Worm (Caenorhabditis elegans): ENCODE results near the gene T26C11.4.

Gene T26C11.4

ce11 chrX:1847685-1848084 is 2.3 kb upstream of the T26C11.4 start:
- no peak for TF ChIP-seq nhr-21 (tag; optimal IDR thresholded peaks at IDR 0.05)
- no peak for TF ChIP-seq lin-39 (tag; optimal IDR thresholded peaks at IDR 0.05)
- TF ChIP-seq sma-9 (GFP tag; optimal IDR thresholded peaks at IDR 0.05), result no peak
- TF ChIP-seq sma-9 (tag; optimal IDR thresholded peaks at IDR 0.05), result no peak
- TF ChIP-seq mdl-1 (tag; optimal IDR thresholded peaks at IDR 0.05), result no peak
- no peak for TF ChIP-seq sma-3 (GFP tag; optimal IDR thresholded peaks at IDR 0.05)
- no peak for TF ChIP-seq snpc-4 (tag; optimal IDR thresholded peaks at IDR 0.05)
- TF ChIP-seq nhr-23 (tag; optimal IDR thresholded peaks at IDR 0.05), result no peak
- TF ChIP-seq F13H6.1 (tag; optimal IDR thresholded peaks at IDR 0.05), result no peak
- no peak for TF ChIP-seq nhr-129 (tag; optimal IDR thresholded peaks at IDR 0.05)
- no peak for TF ChIP-seq nhr-6 (tag; optimal IDR thresholded peaks at IDR 0.05)
- TF ChIP-seq fos-1 (tag; optimal IDR thresholded peaks at IDR 0.05), result no peak
- TF ChIP-seq unc-39 (tag; optimal IDR thresholded peaks at IDR 0.05), result no peak
- no peak for TF ChIP-seq peb-1 (tag; optimal IDR thresholded peaks at IDR 0.05)
- no peak for TF ChIP-seq nhr-12 (tag; optimal IDR thresholded peaks at IDR 0.05)
- TF ChIP-seq lin-11 (tag; optimal IDR thresholded peaks at IDR 0.05), result no peak
- TF ChIP-seq nhr-10 (tag; optimal IDR thresholded peaks at IDR 0.05), result no peak

- TF ChIP-seq fos-1 (tag; optimal IDR thresholded peaks at IDR 0.05) (no peak), unc-55 (GFP tag; optimal IDR thresholded peaks at IDR 0.05) (peak; percentile 35), sma-3 (GFP tag; optimal IDR thresholded peaks at IDR 0.05) (peak; percentile 17), lsy-2 (tag; optimal IDR thresholded peaks at IDR 0.05) (peak in 1 of 2 experiments; percentile 44), Y55F3AM.14 (GFP tag; optimal IDR thresholded peaks at IDR 0.05) (peak; percentile 46), ztf-4 (tag; optimal IDR thresholded peaks at IDR 0.05) (no peak), F13H6.1 (tag; optimal IDR thresholded peaks at IDR 0.05) (peak; percentile 8), nhr-77 (tag; optimal IDR thresholded peaks at IDR 0.05) (no peak), sma-9 (GFP tag; optimal IDR thresholded peaks at IDR 0.05) (peak; percentile 49), sma-9 (tag; optimal IDR thresholded peaks at IDR 0.05) (no peak), nhr-21 (tag; optimal IDR thresholded peaks at IDR 0.05) (peak; percentile 19), nhr-129 (tag; optimal IDR thresholded peaks at IDR 0.05) (peak; percentile 53), ztf-11 (tag; optimal IDR thresholded peaks at IDR 0.05) (no peak), ZK546.5 (tag; optimal IDR thresholded peaks at IDR 0.05) (no peak), gmeb-1 (tag; optimal IDR thresholded peaks at IDR 0.05) (peak; percentile 54), unc-39 (tag; optimal IDR thresholded peaks at IDR 0.05) (no peak), zag-1 (tag; optimal IDR thresholded peaks at IDR 0.05) (no peak), ama-1 (optimal IDR thresholded peaks at IDR 0.05) (no peak), lin-11 (tag; optimal IDR thresholded peaks at IDR 0.05) (peak; percentile 5)
Observed at ce11 chrX:1837703-1838102, 7.6 kb downstream of the T26C11.4 start.

- TF ChIP-seq blmp-1 (tag; optimal IDR thresholded peaks at IDR 0.05; ENCODE audit: insufficient read depth) (no peak), nhr-10 (tag; optimal IDR thresholded peaks at IDR 0.05) (no peak), sma-9 (GFP tag; optimal IDR thresholded peaks at IDR 0.05) (no peak), sma-9 (tag; optimal IDR thresholded peaks at IDR 0.05) (no peak), nhr-23 (tag; optimal IDR thresholded peaks at IDR 0.05) (no peak), crh-2 (tag; optimal IDR thresholded peaks at IDR 0.05) (no peak), C34F6.9 (tag; optimal IDR thresholded peaks at IDR 0.05) (no peak)
Observed at ce11 chrX:1830475-1830874, 14.9 kb downstream of the T26C11.4 start.

- TF ChIP-seq aly-2 (tag; optimal IDR thresholded peaks at IDR 0.05) (no peak), mbf-1 (tag; optimal IDR thresholded peaks at IDR 0.05) (no peak), ceh-16 (tag; optimal IDR thresholded peaks at IDR 0.05) (no peak), nhr-77 (tag; optimal IDR thresholded peaks at IDR 0.05) (no peak), nhr-21 (tag; optimal IDR thresholded peaks at IDR 0.05) (no peak), sma-3 (GFP tag; optimal IDR thresholded peaks at IDR 0.05) (no peak), nhr-237 (tag; optimal IDR thresholded peaks at IDR 0.05) (no peak), nhr-10 (tag; optimal IDR thresholded peaks at IDR 0.05) (no peak), C34F6.9 (tag; optimal IDR thresholded peaks at IDR 0.05) (no peak), alr-1 (tag; optimal IDR thresholded peaks at IDR 0.05) (no peak)
Observed at ce11 chrX:1829937-1830336, 15.4 kb downstream of the T26C11.4 start, which contains the start of gene C14E2.6. Gene C14E2.6, minus strand, starts transcription at chrX:1830037.

- TF ChIP-seq unc-55 (GFP tag; optimal IDR thresholded peaks at IDR 0.05) (no peak), nhr-10 (tag; optimal IDR thresholded peaks at IDR 0.05) (no peak), gmeb-1 (tag; optimal IDR thresholded peaks at IDR 0.05) (no peak), unc-39 (tag; optimal IDR thresholded peaks at IDR 0.05) (no peak), lin-39 (tag; optimal IDR thresholded peaks at IDR 0.05) (no peak), ama-1 (optimal IDR thresholded peaks at IDR 0.05) (no peak), aly-2 (tag; optimal IDR thresholded peaks at IDR 0.05) (no peak), unc-62 (GFP tag; optimal IDR thresholded peaks at IDR 0.05) (no peak)
Observed at ce11 chrX:1826166-1826565, 19.2 kb downstream of the T26C11.4 start, which contains the start of gene C14E2.1. Gene C14E2.1, plus strand, starts transcription at chrX:1826466.

Measured in whole organism, L2 larva.